Worm (Caenorhabditis elegans) whole organism, late embryonic: ENCODE measurements around the gene Y37D8A.2.
A peak's percentile ranks its signal among the peaks of the same experiment; 100 is the strongest.

Source experiments
- C38D4.7 ChIP-seq: fragments of 200-800 bp; sonication (Bioruptor generic); optimal IDR thresholded peaks from 2 replicates; lab custom pipeline; 2018; ENCODE audit warnings: mild to moderate bottlenecking, missing genetic modification characterization, moderate library complexity, missing compliant biosample characterization
- ahr-1 ChIP-seq: sonication (generic microtip); optimal IDR thresholded peaks from 2 replicates; lab custom pipeline; 2016; ENCODE audit warnings: missing genetic modification characterization, missing compliant biosample characterization
- ceh-14 ChIP-seq: sonication (generic microtip); optimal IDR thresholded peaks from 2 replicates; lab custom pipeline; 2016; ENCODE audit warnings: missing genotype, missing genetic modification characterization, missing compliant biosample characterization
- ceh-19 ChIP-seq: fragments of 200-800 bp; sonication (Bioruptor generic); optimal IDR thresholded peaks from 2 replicates; lab custom pipeline; 2018; ENCODE audit warnings: mild to moderate bottlenecking, missing genetic modification characterization, missing compliant biosample characterization
- ceh-31 ChIP-seq: sonication (generic microtip); optimal IDR thresholded peaks from 2 replicates; lab custom pipeline; 2016; ENCODE audit warnings: missing genetic modification characterization, missing compliant biosample characterization
- ceh-34 ChIP-seq: sonication (generic microtip); optimal IDR thresholded peaks from 2 replicates; lab custom pipeline; 2016; ENCODE audit warnings: mild to moderate bottlenecking, missing genetic modification characterization, missing compliant biosample characterization
- dmd-4 ChIP-seq: sonication (generic microtip); optimal IDR thresholded peaks from 2 replicates; lab custom pipeline; 2016; ENCODE audit warnings: borderline replicate concordance, missing genetic modification characterization, missing compliant biosample characterization
- dve-1 ChIP-seq: sonication (generic microtip); optimal IDR thresholded peaks from 2 replicates; lab custom pipeline; 2017; ENCODE audit warnings: antibody characterized with exemption, mild to moderate bottlenecking, missing genetic modification characterization, missing compliant biosample characterization
- elt-2 ChIP-seq: sonication (generic microtip); optimal IDR thresholded peaks from 2 replicates; lab custom pipeline; 2016; ENCODE audit warnings: missing genetic modification reagents, missing genetic modification characterization, missing compliant biosample characterization
- elt-4 ChIP-seq: sonication (generic microtip); optimal IDR thresholded peaks from 2 replicates; lab custom pipeline; 2016; ENCODE audit warnings: missing genetic modification characterization, missing compliant biosample characterization
- ets-4 ChIP-seq: sonication (generic microtip); optimal IDR thresholded peaks from 2 replicates; lab custom pipeline; 2016; ENCODE audit warnings: missing genetic modification characterization, missing compliant biosample characterization
- eyg-1 ChIP-seq: sonication (generic microtip); optimal IDR thresholded peaks from 2 replicates; lab custom pipeline; 2016; ENCODE audit warnings: missing genotype, missing genetic modification characterization, missing compliant biosample characterization
- fax-1 ChIP-seq: sonication (generic microtip); optimal IDR thresholded peaks from 2 replicates; lab custom pipeline; 2016; ENCODE audit warnings: missing genotype, missing genetic modification characterization, missing compliant biosample characterization
- gmeb-2 ChIP-seq: sonication (generic microtip); optimal IDR thresholded peaks from 2 replicates; lab custom pipeline; 2016; ENCODE audit warnings: missing genetic modification characterization, inconsistent platforms, missing compliant biosample characterization
- hlh-15 ChIP-seq: sonication (generic microtip); optimal IDR thresholded peaks from 2 replicates; lab custom pipeline; 2016; ENCODE audit warnings: missing genetic modification characterization, missing compliant biosample characterization
- hlh-30 ChIP-seq: sonication (generic microtip); optimal IDR thresholded peaks from 2 replicates; lab custom pipeline; 2017; ENCODE audit warnings: antibody characterized with exemption, missing genetic modification characterization, missing compliant biosample characterization; ENCODE audit not compliant: insufficient read depth
- hlh-6 ChIP-seq: sonication (generic microtip); optimal IDR thresholded peaks from 2 replicates; lab custom pipeline; 2016; ENCODE audit warnings: missing genotype, missing genetic modification characterization, missing compliant biosample characterization
- hlh-8 ChIP-seq: sonication (generic microtip); optimal IDR thresholded peaks from 2 replicates; lab custom pipeline; 2016; ENCODE audit warnings: missing genotype, missing genetic modification characterization, missing compliant biosample characterization
- madf-2 ChIP-seq: sonication (generic microtip); optimal IDR thresholded peaks from 2 replicates; lab custom pipeline; 2017; ENCODE audit warnings: missing genetic modification characterization, missing compliant biosample characterization
- nfya-1 ChIP-seq: sonication (generic microtip); optimal IDR thresholded peaks from 2 replicates; lab custom pipeline; 2017; ENCODE audit warnings: missing genetic modification characterization, mild to moderate bottlenecking, missing compliant biosample characterization, antibody characterized with exemption, moderate library complexity
- nhr-11 ChIP-seq: fragments of 150-350 bp; optimal IDR thresholded peaks from 2 replicates; lab custom pipeline; 2014; ENCODE audit warnings: missing biosample characterization, missing genetic modification characterization
- nhr-232 ChIP-seq: sonication (generic microtip); optimal IDR thresholded peaks from 2 replicates; lab custom pipeline; 2016; ENCODE audit warnings: missing genetic modification characterization, missing compliant biosample characterization
- odd-2 ChIP-seq: sonication (generic microtip); optimal IDR thresholded peaks from 2 replicates; lab custom pipeline; 2017; ENCODE audit warnings: antibody characterized with exemption, mild to moderate bottlenecking, missing genetic modification characterization, missing compliant biosample characterization
- pat-9 ChIP-seq: fragments of 200-800 bp; sonication (Bioruptor generic); optimal IDR thresholded peaks from 2 replicates; lab custom pipeline; 2018; ENCODE audit warnings: mild to moderate bottlenecking, missing genetic modification characterization, moderate library complexity, missing compliant biosample characterization
- pax-1 ChIP-seq: fragments of 150-350 bp; optimal IDR thresholded peaks from 2 replicates; lab custom pipeline; 2014; ENCODE audit warnings: missing biosample characterization, missing genetic modification characterization
- pha-4 ChIP-seq: fragments of 150-350 bp; optimal IDR thresholded peaks from 2 replicates; lab custom pipeline; 2018; ENCODE audit warnings: missing biosample characterization, missing genetic modification reagents, missing genetic modification characterization
- pros-1 ChIP-seq: fragments of 150-350 bp; optimal IDR thresholded peaks from 2 replicates; lab custom pipeline; 2014; ENCODE audit warnings: missing biosample characterization, missing genetic modification reagents, missing genetic modification characterization
- sox-4 ChIP-seq: sonication (generic microtip); optimal IDR thresholded peaks from 2 replicates; lab custom pipeline; 2017; ENCODE audit warnings: mild to moderate bottlenecking, missing genetic modification characterization, inconsistent platforms, missing compliant biosample characterization
- syd-9 ChIP-seq: sonication (generic microtip); optimal IDR thresholded peaks from 2 replicates; lab custom pipeline; 2016; ENCODE audit warnings: mild to moderate bottlenecking, missing genetic modification characterization, moderate library complexity, missing compliant biosample characterization
- tbx-2 ChIP-seq: sonication (generic microtip); optimal IDR thresholded peaks from 2 replicates; lab custom pipeline; 2016; ENCODE audit warnings: missing genetic modification characterization, missing compliant biosample characterization
- unc-42 ChIP-seq: sonication (generic microtip); optimal IDR thresholded peaks from 2 replicates; lab custom pipeline; 2016; ENCODE audit warnings: missing genotype, missing genetic modification characterization, missing compliant biosample characterization
- unc-86 ChIP-seq: sonication (generic microtip); optimal IDR thresholded peaks from 2 replicates; lab custom pipeline; 2016; ENCODE audit warnings: missing genetic modification characterization, missing compliant biosample characterization
- zip-5 ChIP-seq: sonication (generic microtip); optimal IDR thresholded peaks from 2 replicates; lab custom pipeline; 2016; ENCODE audit warnings: missing genetic modification characterization, missing compliant biosample characterization
- ztf-16 ChIP-seq: sonication (generic microtip); optimal IDR thresholded peaks from 2 replicates; lab custom pipeline; 2017; ENCODE audit warnings: missing genetic modification characterization, missing compliant biosample characterization

Y37D8A.2 gene

ce11 chrIII:12840204-12840603 is 20.2 kb downstream of the Y37D8A.2 start:
- no peak for TF ChIP-seq syd-9 (tag; lab: Kevin White, UChicago)
- no peak for TF ChIP-seq eyg-1 (tag; lab: Kevin White, UChicago)
- no peak for TF ChIP-seq ceh-19 (GFP tag; lab: Kevin White, UChicago)
- no peak for TF ChIP-seq elt-2 (tag; lab: Kevin White, UChicago)
- TF ChIP-seq hlh-6: no peak
- TF ChIP-seq sox-4 (tag; lab: Kevin White, UChicago): no peak
- TF ChIP-seq hlh-30: no peak
- no peak for TF ChIP-seq pros-1 (tag; lab: Kevin White, UChicago)
- TF ChIP-seq C38D4.7 (GFP tag; lab: Kevin White, UChicago): no peak
- TF ChIP-seq odd-2 (tag; lab: Kevin White, UChicago): no peak
- no peak for TF ChIP-seq dmd-4
- no peak for TF ChIP-seq elt-4
- no peak for TF ChIP-seq fax-1
- TF ChIP-seq, all 69 proteins: peak for 0

- TF ChIP-seq pax-1 (no peak), unc-42 (tag; lab: Kevin White, UChicago) (peak; percentile 22), zip-5 (tag; lab: Kevin White, UChicago) (no peak), ets-4 (tag; lab: Kevin White, UChicago) (no peak), pha-4 (tag; lab: Kevin White, UChicago) (no peak), tbx-2 (tag; lab: Kevin White, UChicago) (no peak), gmeb-2 (no peak)
- TF ChIP-seq, all 69 proteins: peak for 1
Measured at ce11 chrIII:12841328-12841727, 21.3 kb downstream of the Y37D8A.2 start.

ce11 chrIII:12842858-12843257 is 22.9 kb downstream of the Y37D8A.2 start:
- TF ChIP-seq ceh-19 (GFP tag; lab: Kevin White, UChicago) (no peak), hlh-15 (no peak), unc-86 (no peak), syd-9 (tag; lab: Kevin White, UChicago) (no peak), dve-1 (no peak), hlh-8 (tag; lab: Kevin White, UChicago) (no peak), ceh-31 (no peak), pat-9 (tag; lab: Kevin White, UChicago) (no peak)

ce11 chrIII:12847623-12848022 is 27.6 kb downstream of the Y37D8A.2 start:
- TF ChIP-seq tbx-2 (tag; lab: Kevin White, UChicago) (no peak), ceh-34 (tag; lab: Kevin White, UChicago) (no peak), ztf-16 (tag; lab: Kevin White, UChicago) (no peak), gmeb-2 (no peak), madf-2 (no peak), pat-9 (tag; lab: Kevin White, UChicago) (no peak), nhr-232 (no peak), nhr-11 (tag; lab: Kevin White, UChicago) (no peak), ceh-14 (tag; lab: Kevin White, UChicago) (no peak), C38D4.7 (GFP tag; lab: Kevin White, UChicago) (no peak), ahr-1 (tag; lab: Kevin White, UChicago) (no peak), nfya-1 (no peak), unc-86 (no peak)

- TF ChIP-seq madf-2: no peak
Measured at ce11 chrIII:12848981-12849589, 29.1 kb downstream of the Y37D8A.2 start.
